Fruit fly (Drosophila melanogaster) whole organism, pupa: ENCODE data around the gene superdeath.

Experiments used
- CG10348 ChIP-seq: fragments of 200-800 bp; sonication (Bioruptor generic); IDR thresholded peaks from 2 replicates; pipeline ENCODE4 v1.3.6; 2022; ENCODE audit warnings: missing biosample characterization, missing genetic modification characterization
- CG13204 ChIP-seq: fragments of 200-800 bp; sonication (Bioruptor generic); optimal IDR thresholded peaks from 2 replicates; lab custom pipeline; 2018; ENCODE audit warnings: missing biosample characterization, mild to moderate bottlenecking, missing genetic modification characterization, moderate library complexity
- CG14655 ChIP-seq: fragments of 200-800 bp; sonication (Bioruptor generic); optimal IDR thresholded peaks from 3 replicates; lab custom pipeline; 2017; ENCODE audit warnings: mild to moderate bottlenecking, missing biosample characterization, missing genetic modification reagents, missing genetic modification characterization
- CG32121 ChIP-seq: fragments of 200-800 bp; sonication (Bioruptor generic); IDR thresholded peaks from 2 replicates; pipeline ENCODE4 v1.3.6; 2022; ENCODE audit warnings: missing biosample characterization, missing genetic modification characterization
- CG8159 ChIP-seq: fragments of 200-800 bp; sonication (Bioruptor generic); optimal IDR thresholded peaks from 3 replicates; lab custom pipeline; 2018; ENCODE audit warnings: missing biosample characterization, mild to moderate bottlenecking, missing genetic modification characterization, moderate library complexity
- CG9948 ChIP-seq: fragments of 200-800 bp; sonication (Bioruptor generic); optimal IDR thresholded peaks from 2 replicates; lab custom pipeline; 2018; ENCODE audit warnings: missing biosample characterization, mild to moderate bottlenecking, missing genetic modification characterization, moderate library complexity
- EcR ChIP-seq: fragments of 200-800 bp; sonication (Bioruptor generic); optimal IDR thresholded peaks from 3 replicates; lab custom pipeline; 2019; ENCODE audit warnings: missing biosample characterization, missing genetic modification characterization, mild to moderate bottlenecking, moderate library complexity, missing genetic modification reagents
- Ets98B ChIP-seq: fragments of 200-800 bp; sonication (Bioruptor generic); IDR thresholded peaks from 2 replicates; pipeline ENCODE4 v1.3.6; 2022; ENCODE audit warnings: missing biosample characterization, missing genetic modification characterization
- Pif1B ChIP-seq: fragments of 200-800 bp; sonication (Bioruptor generic); optimal IDR thresholded peaks from 3 replicates; lab custom pipeline; 2016; ENCODE audit warnings: missing biosample characterization, missing genetic modification characterization
- Snoo ChIP-seq: fragments of 200-800 bp; sonication (Bioruptor generic); optimal IDR thresholded peaks from 3 replicates; lab custom pipeline; 2017; ENCODE audit warnings: missing biosample characterization, mild to moderate bottlenecking, missing genetic modification characterization, inconsistent platforms

dm6 chr3R:29124128-29124527 is 14.3 kb upstream of the superdeath start:
- TF ChIP-seq Pif1B, result peak; percentile 67
- no peak for TF ChIP-seq CG13204 (GFP tag; lab: Kevin White, UChicago)
- TF ChIP-seq CG32121 (GFP tag; lab: Robert Waterston, UW), result peak; percentile 63
- TF ChIP-seq CG9948 (tag; lab: Kevin White, UChicago), result peak; percentile 53
- peak; percentile 84 for TF ChIP-seq Snoo (tag; lab: Kevin White, UChicago)
- no peak for TF ChIP-seq EcR (GFP tag; lab: Kevin White, UChicago)
- peak; percentile 72 for TF ChIP-seq CG8159 (tag; lab: Kevin White, UChicago)
- no peak for TF ChIP-seq CG10348 (GFP tag; lab: Robert Waterston, UW)
- TF ChIP-seq Ets98B, result peak; percentile 69
- no peak for TF ChIP-seq CG14655 (GFP tag; lab: Kevin White, UChicago)
